Fruit fly (Drosophila melanogaster) whole organism, embryonic: ENCODE data around the gene Mst77F.

ENCODE experiments used
- Asciz ChIP-seq: fragments of 200-800 bp; sonication (Bioruptor generic); optimal IDR thresholded peaks from 2 replicates; lab custom pipeline; 2017; ENCODE audit warnings: missing biosample characterization, mild to moderate bottlenecking, missing genetic modification characterization, missing genetic modification reagents
- Atf3 ChIP-seq: fragments of 200-800 bp; sonication (Bioruptor generic); optimal IDR thresholded peaks from 3 replicates; lab custom pipeline; 2016; ENCODE audit warnings: missing biosample characterization, missing genetic modification characterization
- C15 ChIP-seq: fragments of 200-800 bp; sonication (Bioruptor generic); IDR thresholded peaks from 3 replicates; pipeline ENCODE4 v1.3.6; 2022; ENCODE audit warnings: missing biosample characterization, missing genetic modification characterization
- CG10431 ChIP-seq: fragments of 200-800 bp; sonication (Bioruptor generic); optimal IDR thresholded peaks from 3 replicates; lab custom pipeline; 2018; ENCODE audit warnings: missing biosample characterization, mild to moderate bottlenecking, missing genetic modification characterization
- CG12769 ChIP-seq: fragments of 200-800 bp; sonication (Bioruptor generic); optimal IDR thresholded peaks from 2 replicates; lab custom pipeline; 2019; ENCODE audit warnings: missing biosample characterization, mild to moderate bottlenecking, missing genetic modification characterization, moderate library complexity
- CG12942 ChIP-seq: fragments of 200-800 bp; sonication (Bioruptor generic); optimal IDR thresholded peaks from 3 replicates; lab custom pipeline; 2016; ENCODE audit warnings: missing biosample characterization, missing genetic modification characterization
- CG13123 ChIP-seq: fragments of 200-800 bp; sonication (Bioruptor generic); optimal IDR thresholded peaks from 2 replicates; lab custom pipeline; 2016; ENCODE audit warnings: missing biosample characterization, missing genetic modification characterization
- CG17385 ChIP-seq: fragments of 200-800 bp; sonication (Bioruptor generic); optimal IDR thresholded peaks from 3 replicates; lab custom pipeline; 2018; ENCODE audit warnings: missing biosample characterization, mild to moderate bottlenecking, missing genetic modification characterization
- CG2199 ChIP-seq: fragments of 200-800 bp; sonication (Bioruptor generic); IDR thresholded peaks from 3 replicates; pipeline ENCODE4 v1.3.6; 2022; ENCODE audit warnings: missing biosample characterization, missing genetic modification characterization
- CG30403 ChIP-seq: fragments of 200-800 bp; sonication (Bioruptor generic); optimal IDR thresholded peaks from 3 replicates; lab custom pipeline; 2016; ENCODE audit warnings: missing biosample characterization, missing genetic modification characterization
- CG4617 ChIP-seq: fragments of 200-800 bp; sonication (Bioruptor generic); optimal IDR thresholded peaks from 3 replicates; lab custom pipeline; 2016; ENCODE audit warnings: missing biosample characterization, missing genetic modification characterization, borderline replicate concordance
- CG5953 ChIP-seq: fragments of 200-800 bp; sonication (Bioruptor generic); IDR thresholded peaks from 2 replicates; pipeline ENCODE4 v1.3.6; 2022; ENCODE audit warnings: missing biosample characterization, missing genetic modification characterization
- CG6175 ChIP-seq: fragments of 200-800 bp; sonication (Bioruptor generic); IDR thresholded peaks from 3 replicates; pipeline ENCODE4 v1.3.6; 2022; ENCODE audit warnings: missing biosample characterization, missing genetic modification characterization
- CG6254 ChIP-seq: fragments of 200-800 bp; sonication (Bioruptor generic); optimal IDR thresholded peaks from 3 replicates; lab custom pipeline; 2017; ENCODE audit warnings: mild to moderate bottlenecking, missing biosample characterization, missing genetic modification reagents, missing genetic modification characterization
- CG6689 ChIP-seq: fragments of 200-800 bp; sonication (Bioruptor generic); IDR thresholded peaks from 2 replicates; pipeline ENCODE4 v1.3.6; 2022; ENCODE audit warnings: missing biosample characterization, missing genetic modification characterization
- CG7372 ChIP-seq: fragments of 200-800 bp; sonication (Bioruptor generic); IDR thresholded peaks from 2 replicates; pipeline ENCODE4 v1.3.6; 2022; ENCODE audit warnings: missing biosample characterization, missing genetic modification characterization
- CG8765 ChIP-seq: fragments of 200-800 bp; sonication (Bioruptor generic); IDR thresholded peaks from 2 replicates; pipeline ENCODE4 v1.3.6; 2022; ENCODE audit warnings: missing biosample characterization, missing genetic modification characterization
- CG8924 ChIP-seq: fragments of 200-800 bp; optimal IDR thresholded peaks from 3 replicates; lab custom pipeline; 2019; ENCODE audit warnings: missing biosample characterization, mild to moderate bottlenecking, missing genetic modification characterization, moderate library complexity
- CG9876 ChIP-seq: fragments of 200-800 bp; sonication (Bioruptor generic); optimal IDR thresholded peaks from 2 replicates; lab custom pipeline; 2016; ENCODE audit warnings: missing biosample characterization, missing genetic modification characterization
- Fer3 ChIP-seq: fragments of 200-800 bp; sonication (Bioruptor generic); optimal IDR thresholded peaks from 2 replicates; lab custom pipeline; 2018; ENCODE audit warnings: missing biosample characterization, mild to moderate bottlenecking, missing genetic modification characterization, moderate library complexity
- Gsc ChIP-seq: fragments of 200-800 bp; sonication (Bioruptor generic); IDR thresholded peaks from 2 replicates; pipeline ENCODE4 v1.3.6; 2022; ENCODE audit warnings: missing biosample characterization, missing genetic modification characterization
- Gug ChIP-seq: fragments of 200-800 bp; sonication (Bioruptor generic); IDR thresholded peaks from 4 replicates; pipeline ENCODE4 v1.3.6; 2022; ENCODE audit warnings: missing biosample characterization, missing genetic modification characterization
- HLHmδ ChIP-seq: fragments of 200-800 bp; sonication (Bioruptor generic); optimal IDR thresholded peaks from 2 replicates; lab custom pipeline; 2018; ENCODE audit warnings: missing biosample characterization, mild to moderate bottlenecking, missing genetic modification characterization, moderate library complexity
- Hsf ChIP-seq: fragments of 200-800 bp; sonication (Bioruptor generic); optimal IDR thresholded peaks from 3 replicates; lab custom pipeline; 2016; ENCODE audit warnings: missing biosample characterization, missing genetic modification characterization
- Mad ChIP-seq: fragments of 200-800 bp; sonication (Bioruptor generic); optimal IDR thresholded peaks from 2 replicates; lab custom pipeline; 2016; ENCODE audit warnings: missing biosample characterization, missing genetic modification characterization
- NK7.1 ChIP-seq: fragments of 200-800 bp; sonication (Bioruptor generic); optimal IDR thresholded peaks from 3 replicates; lab custom pipeline; 2016; ENCODE audit warnings: missing biosample characterization, missing genetic modification characterization
- Opbp ChIP-seq: fragments of 200-800 bp; sonication (Bioruptor generic); IDR thresholded peaks from 3 replicates; pipeline ENCODE4 v1.3.6; 2022; ENCODE audit warnings: missing biosample characterization, missing genetic modification characterization; ENCODE audit not compliant: partially characterized antibody
- Trl ChIP-seq, 3 experiments: fragments of >200 bp in 2 of 3; fragments of 200-800 bp in 1 of 3; sonication (Bioruptor generic) in 1 of 3; optimal IDR thresholded peaks; 2 replicates in 1 of 3; 3 replicates in 2 of 3; lab custom pipeline; 2016 to 2017; ENCODE audit warnings: missing biosample characterization in 1 of 3, missing genetic modification characterization in 1 of 3
- ab ChIP-seq: fragments of 200-800 bp; sonication (Bioruptor generic); optimal IDR thresholded peaks from 2 replicates; lab custom pipeline; 2016; ENCODE audit warnings: missing biosample characterization, missing genetic modification characterization
- az2 ChIP-seq: fragments of 200-800 bp; sonication (Bioruptor generic); optimal IDR thresholded peaks from 3 replicates; lab custom pipeline; 2016; ENCODE audit warnings: missing biosample characterization, missing genetic modification characterization
- chm ChIP-seq: fragments of 200-800 bp; sonication (Bioruptor generic); IDR thresholded peaks from 2 replicates; pipeline ENCODE4 v1.3.6; 2022; ENCODE audit warnings: missing biosample characterization, missing genetic modification characterization
- chn ChIP-seq: fragments of 200-800 bp; sonication (Bioruptor generic); optimal IDR thresholded peaks from 2 replicates; lab custom pipeline; 2016; ENCODE audit warnings: missing biosample characterization, missing genetic modification characterization
- cwo ChIP-seq: fragments of 200-800 bp; sonication (Bioruptor generic); optimal IDR thresholded peaks from 3 replicates; lab custom pipeline; 2017; ENCODE audit warnings: missing biosample characterization, missing genetic modification characterization, mild to moderate bottlenecking, moderate library complexity, missing genetic modification reagents
- disco-r ChIP-seq: fragments of 200-800 bp; sonication (Bioruptor generic); optimal IDR thresholded peaks from 2 replicates; lab custom pipeline; 2016; ENCODE audit warnings: missing biosample characterization, missing genetic modification characterization
- fd3F ChIP-seq: fragments of 200-800 bp; sonication (Bioruptor generic); optimal IDR thresholded peaks from 2 replicates; lab custom pipeline; 2018; ENCODE audit warnings: missing biosample characterization, mild to moderate bottlenecking, missing genetic modification characterization, moderate library complexity
- ftz-f1 ChIP-seq: fragments of 200-800 bp; sonication (Bioruptor generic); optimal IDR thresholded peaks from 2 replicates; lab custom pipeline; 2016; ENCODE audit warnings: missing biosample characterization, missing genetic modification characterization
- fu2 ChIP-seq: fragments of 200-800 bp; sonication (Bioruptor generic); optimal IDR thresholded peaks from 2 replicates; lab custom pipeline; 2016; ENCODE audit warnings: missing biosample characterization, missing genetic modification characterization
- grn ChIP-seq: fragments of 200-800 bp; sonication (Bioruptor generic); optimal IDR thresholded peaks from 3 replicates; lab custom pipeline; 2017; ENCODE audit warnings: missing biosample characterization, missing genetic modification characterization
- gro ChIP-seq: fragments of 200-800 bp; sonication (Bioruptor generic); optimal IDR thresholded peaks from 2 replicates; lab custom pipeline; 2016; ENCODE audit warnings: missing biosample characterization, missing genetic modification characterization
- kay ChIP-seq: fragments of 200-800 bp; sonication (Bioruptor generic); optimal IDR thresholded peaks from 2 replicates; lab custom pipeline; 2016; ENCODE audit warnings: missing biosample characterization, missing genetic modification characterization
- knrl ChIP-seq: fragments of 200-800 bp; sonication (Bioruptor generic); IDR thresholded peaks from 3 replicates; pipeline ENCODE4 v1.3.6; 2022; ENCODE audit warnings: missing biosample characterization, missing genetic modification characterization; ENCODE audit not compliant: partially characterized antibody
- lilli ChIP-seq: fragments of 200-800 bp; sonication (Bioruptor generic); optimal IDR thresholded peaks from 3 replicates; lab custom pipeline; 2016; ENCODE audit warnings: missing biosample characterization, missing genetic modification characterization
- mam ChIP-seq: fragments of 200-800 bp; sonication (Bioruptor generic); optimal IDR thresholded peaks from 3 replicates; lab custom pipeline; 2016; ENCODE audit warnings: missing biosample characterization, missing genetic modification characterization
- org-1 ChIP-seq: fragments of 200-800 bp; sonication (Bioruptor generic); optimal IDR thresholded peaks from 2 replicates; lab custom pipeline; 2017; ENCODE audit warnings: missing biosample characterization, missing genetic modification characterization
- rib ChIP-seq: fragments of 200-800 bp; sonication (Bioruptor generic); IDR thresholded peaks from 2 replicates; pipeline ENCODE4 v1.3.6; 2022; ENCODE audit warnings: missing biosample characterization, missing genetic modification characterization
- sna ChIP-seq: fragments of 200-800 bp; sonication (Bioruptor generic); IDR thresholded peaks from 2 replicates; pipeline ENCODE4 v1.3.6; 2022; ENCODE audit warnings: missing biosample characterization, missing genetic modification characterization; ENCODE audit not compliant: partially characterized antibody
- sug ChIP-seq: fragments of 200-800 bp; optimal IDR thresholded peaks from 2 replicates; lab custom pipeline; 2019; ENCODE audit warnings: missing biosample characterization, mild to moderate bottlenecking, missing genetic modification characterization, moderate library complexity
- usp ChIP-seq: fragments of >200 bp; optimal IDR thresholded peaks from 2 replicates; lab custom pipeline; 2017; ENCODE audit warnings: missing biosample characterization, missing genetic modification characterization
- wdn ChIP-seq: fragments of 200-800 bp; sonication (Bioruptor generic); IDR thresholded peaks from 2 replicates; pipeline ENCODE4 v1.3.6; 2022; ENCODE audit warnings: missing biosample characterization, missing genetic modification characterization

Gene Mst77F

DNA sequence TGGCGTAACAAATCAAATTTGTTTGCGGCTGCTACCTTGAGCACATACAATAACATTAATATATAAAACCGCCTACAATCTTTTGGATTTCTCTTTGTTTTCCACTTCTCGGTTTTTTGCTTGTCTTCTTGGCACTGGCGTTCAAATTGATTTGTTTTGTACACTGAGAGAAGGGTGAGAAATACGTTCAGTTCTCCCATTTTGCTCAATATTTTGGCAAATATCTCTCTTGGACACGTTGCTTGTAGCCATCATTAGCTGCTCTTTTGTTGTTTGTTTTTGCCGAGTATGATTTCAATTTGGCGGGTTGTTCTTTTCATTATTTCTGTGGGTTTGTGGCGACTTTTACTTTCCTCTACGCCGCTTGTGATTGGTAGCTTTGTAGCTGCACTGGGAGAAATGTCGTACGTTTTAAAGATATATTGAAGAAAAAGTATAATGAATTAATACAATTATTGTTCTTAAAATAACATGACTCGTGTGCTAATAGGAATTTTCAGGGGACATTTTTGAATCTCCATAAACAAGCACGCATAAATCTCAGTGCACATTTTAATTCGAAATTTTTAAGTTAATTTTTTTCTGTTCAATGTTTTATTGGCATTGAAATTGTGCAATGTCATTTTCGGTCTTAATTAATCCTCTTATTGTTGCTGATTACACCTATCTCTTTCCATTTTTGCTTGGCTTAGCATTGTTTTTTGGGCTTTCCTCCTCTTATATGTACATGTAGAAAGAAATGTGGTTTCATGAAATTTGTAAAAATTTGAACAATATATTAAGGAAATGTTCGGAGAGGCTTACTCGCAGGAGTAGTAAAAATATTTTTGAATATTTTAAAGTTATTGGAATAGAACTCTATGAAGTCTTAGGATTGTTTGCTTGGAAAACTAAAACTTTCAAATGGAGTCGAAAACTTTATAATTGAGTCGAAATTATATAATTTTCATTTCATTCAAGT, 9.4 kb upstream of the Mst77F start (continued):
- no peak for TF ChIP-seq rib (GFP tag; lab: Robert Waterston, UW)
- no peak for TF ChIP-seq Atf3
- TF ChIP-seq lilli (GFP tag; lab: Kevin White, UChicago), result peak; percentile 51
- no peak for TF ChIP-seq CG6175
- no peak for TF ChIP-seq CG12942 (GFP tag; lab: Kevin White, UChicago)
- TF ChIP-seq usp (GFP tag; lab: Kevin White, UChicago), result no peak
- TF ChIP-seq CG13123, result no peak
- no peak for TF ChIP-seq CG17385
- TF ChIP-seq CG9876 (GFP tag; lab: Kevin White, UChicago), result no peak
- peak; percentile 0 for TF ChIP-seq fd3F
- TF ChIP-seq chm, result no peak
- TF ChIP-seq CG5953 (GFP tag; lab: Robert Waterston, UW), result no peak
- no peak for TF ChIP-seq kay (GFP tag; lab: Kevin White, UChicago)
- TF ChIP-seq Fer3, result peak; percentile 20
- TF ChIP-seq C15, result 0 out of 3 replicates have a peak, but pooled peaks have one; percentile 43
- TF ChIP-seq gro, result no peak
- TF ChIP-seq org-1 (GFP tag; lab: Kevin White, UChicago), result no peak
- no peak for TF ChIP-seq disco-r
- no peak for TF ChIP-seq CG4617
- peak; percentile 19 for TF ChIP-seq cwo (GFP tag; lab: Kevin White, UChicago)
- TF ChIP-seq az2 (GFP tag; lab: Kevin White, UChicago), result no peak
- no peak; the same call in 1 of the 2 replicates for TF ChIP-seq CG8765 (GFP tag; lab: Robert Waterston, UW)
- no peak for TF ChIP-seq fu2
- peak; percentile 29 for TF ChIP-seq mam (GFP tag; lab: Kevin White, UChicago)
- TF ChIP-seq sug (tag; lab: Kevin White, UChicago), result no peak
- TF ChIP-seq Trl (optimal IDR thresholded peaks at IDR 0.05; lab: Kevin White, UChicago), result peak in 1 of 2 experiments; percentile 52
- TF ChIP-seq Trl (GFP tag; optimal IDR thresholded peaks at IDR 0.05; lab: Kevin White, UChicago), result no peak
- TF ChIP-seq CG30403 (GFP tag; lab: Kevin White, UChicago), result peak; percentile 61
- TF ChIP-seq ftz-f1 (GFP tag; lab: Kevin White, UChicago), result no peak
- TF ChIP-seq HLHmδ, result no peak
- no peak for TF ChIP-seq chn
- no peak for TF ChIP-seq sna (GFP tag; lab: Robert Waterston, UW)
- no peak for TF ChIP-seq CG7372 (GFP tag; lab: Robert Waterston, UW)
- TF ChIP-seq CG6254, result no peak
- no peak for TF ChIP-seq Gsc
- TF ChIP-seq Opbp (GFP tag; lab: Robert Waterston, UW), result no peak
- no peak for TF ChIP-seq ab
- no peak for TF ChIP-seq grn (GFP tag; lab: Kevin White, UChicago)
- TF ChIP-seq Gug (GFP tag; lab: Robert Waterston, UW), result peak; percentile 36; the same call in 1 of the 4 replicates
- TF ChIP-seq Hsf (GFP tag; lab: Kevin White, UChicago), result peak; percentile 15
- TF ChIP-seq CG8924 (tag; lab: Kevin White, UChicago), result no peak
- TF ChIP-seq CG12769 (tag; lab: Kevin White, UChicago), result peak; percentile 27
- no peak for TF ChIP-seq CG10431 (GFP tag; lab: Kevin White, UChicago)
- TF ChIP-seq knrl (GFP tag; lab: Robert Waterston, UW), result no peak
- 0 out of 2 replicates have a peak, but pooled peaks have one; percentile 30 for TF ChIP-seq wdn (GFP tag; lab: Robert Waterston, UW)
- no peak for TF ChIP-seq NK7.1 (GFP tag; lab: Kevin White, UChicago)
- peak; percentile 13 for TF ChIP-seq Asciz (GFP tag; lab: Kevin White, UChicago)
- no peak for TF ChIP-seq Mad
- TF ChIP-seq CG2199 (GFP tag; lab: Robert Waterston, UW), result no peak
- TF ChIP-seq CG6689 (GFP tag; lab: Robert Waterston, UW), result 0 out of 2 replicates have a peak, but pooled peaks have one; percentile 15
